Fruit fly (Drosophila melanogaster): ENCODE results near the gene btl.

btl gene

DNA sequence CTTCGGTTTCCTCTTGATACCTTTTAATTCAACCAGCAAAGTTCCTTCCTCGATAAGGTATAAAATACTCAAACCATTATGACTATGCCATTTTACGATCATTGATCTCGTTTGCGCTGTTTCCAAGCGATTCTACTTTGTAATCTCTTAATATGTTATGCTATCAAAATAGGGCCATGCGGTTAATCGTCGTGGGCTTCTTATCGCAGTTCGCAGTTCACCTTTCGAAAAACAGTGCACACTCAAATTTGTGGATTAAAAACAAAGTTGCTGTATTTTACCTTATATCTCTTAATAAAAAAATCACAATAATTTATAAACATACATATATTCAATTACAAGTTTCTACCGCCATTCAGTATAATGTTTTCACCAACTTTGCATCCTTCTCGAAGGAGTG, 24.5 kb downstream of the btl start:
- TF ChIP-seq nau (GFP tag; optimal IDR thresholded peaks at IDR 0.05) (no peak), az2 (GFP tag; optimal IDR thresholded peaks at IDR 0.05) (no peak), GATAe (GFP tag; conservative IDR thresholded peaks at IDR 0.05) (no peak), CG9797 (GFP tag; optimal IDR thresholded peaks at IDR 0.05) (no peak), bbx (GFP tag; IDR thresholded peaks at IDR 0.05; ENCODE audit: partially characterized antibody) (no peak), CG17612 (GFP tag; IDR thresholded peaks at IDR 0.05) (no peak), nom (GFP tag; optimal IDR thresholded peaks at IDR 0.05) (no peak), ara (GFP tag; IDR thresholded peaks at IDR 0.05) (no peak), CG14860 (GFP tag; IDR thresholded peaks at IDR 0.05; ENCODE audit: partially characterized antibody) (no peak), pfk (GFP tag; optimal IDR thresholded peaks at IDR 0.05) (no peak), trem (tag; optimal IDR thresholded peaks at IDR 0.05) (no peak), CG3065 (GFP tag; optimal IDR thresholded peaks at IDR 0.05) (no peak), zf30C (GFP tag; optimal IDR thresholded peaks at IDR 0.05) (no peak), CG13296 (GFP tag; optimal IDR thresholded peaks at IDR 0.05) (no peak), MTF-1 (GFP tag; optimal IDR thresholded peaks at IDR 0.05; ENCODE audit: borderline replicate concordance) (no peak), CG8765 (GFP tag; IDR thresholded peaks at IDR 0.05) (no peak), en (GFP tag; optimal IDR thresholded peaks at IDR 0.05) (no peak), CG17802 (tag; optimal IDR thresholded peaks at IDR 0.05) (no peak)

DNA sequence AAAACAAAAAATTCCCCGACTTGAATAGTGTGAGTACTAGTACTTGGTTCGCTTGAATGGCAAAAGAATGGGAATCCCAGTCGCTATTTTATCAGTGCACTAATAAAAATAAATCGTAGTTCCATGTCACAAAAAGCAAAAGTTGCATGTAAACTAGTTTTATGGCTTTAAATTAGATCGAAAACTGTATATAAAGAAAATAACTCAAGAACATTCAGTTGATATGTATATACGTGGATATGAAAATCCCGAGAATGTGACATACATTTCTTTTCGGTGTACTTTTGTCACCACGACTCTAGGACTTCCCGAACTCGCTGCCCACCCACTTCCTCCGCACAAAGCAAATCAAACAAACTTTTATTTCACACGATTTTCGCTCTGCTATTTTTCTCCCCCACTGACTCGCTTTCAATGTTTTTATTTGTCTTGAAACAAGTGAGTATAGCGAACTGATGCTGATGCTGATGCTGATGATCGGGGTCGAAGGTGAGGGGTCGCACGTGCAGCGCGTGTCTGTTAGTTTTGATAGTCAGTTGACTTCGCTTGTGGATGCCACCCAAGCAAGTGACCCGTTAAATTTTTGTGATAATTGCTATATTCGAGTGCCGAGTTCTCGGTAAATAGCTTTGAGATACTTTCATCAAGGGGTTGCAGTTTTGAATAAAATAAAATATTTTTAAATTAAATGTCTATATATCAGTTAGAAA, 26.0 kb downstream of the btl start:
- no peak for TF ChIP-seq CG11723 (GFP tag; optimal IDR thresholded peaks at IDR 0.05)
- TF ChIP-seq CG2678 (tag; optimal IDR thresholded peaks at IDR 0.05) = no peak
- no peak for TF ChIP-seq CG17912 (GFP tag; optimal IDR thresholded peaks at IDR 0.05)
- 0 out of 2 replicates have a peak, but pooled peaks have one; percentile 29 for TF ChIP-seq sisA (GFP tag; IDR thresholded peaks at IDR 0.05)
- no peak for TF ChIP-seq MTF-1 (GFP tag; optimal IDR thresholded peaks at IDR 0.05; ENCODE audit: borderline replicate concordance)
- TF ChIP-seq sens (GFP tag) = peak; percentile 74
- TF ChIP-seq Atf-2 (GFP tag; optimal IDR thresholded peaks at IDR 0.05) = no peak
- TF ChIP-seq Pdp1 (GFP tag; optimal IDR thresholded peaks at IDR 0.05) = no peak
- TF ChIP-seq HLHmδ (GFP tag; optimal IDR thresholded peaks at IDR 0.05) = no peak
- peak; percentile 28 for TF ChIP-seq fd96Cb (tag; optimal IDR thresholded peaks at IDR 0.05)
- peak in 1 of 2 experiments; percentile 33 for TF ChIP-seq chif (GFP tag; optimal IDR thresholded peaks at IDR 0.05)
- peak; percentile 6 for TF ChIP-seq CG30403 (GFP tag; optimal IDR thresholded peaks at IDR 0.05)
- no peak for TF ChIP-seq Adf1 (GFP tag; IDR thresholded peaks at IDR 0.05)
- TF ChIP-seq Xrp1 (GFP tag; IDR thresholded peaks at IDR 0.05) = peak; percentile 22; the same call in 1 of the 2 replicates
- no peak for TF ChIP-seq sc (optimal IDR thresholded peaks at IDR 0.05)
- TF ChIP-seq sc (GFP tag; optimal IDR thresholded peaks at IDR 0.05) = peak; percentile 23
- TF ChIP-seq D (optimal IDR thresholded peaks at IDR 0.05) = no peak
- TF ChIP-seq D (GFP tag; optimal IDR thresholded peaks at IDR 0.05) = peak; percentile 23
- TF ChIP-seq ci (GFP tag; IDR thresholded peaks at IDR 0.05) = peak; percentile 48; the same call in 1 of the 3 replicates
- no peak for TF ChIP-seq Abd-B (GFP tag; optimal IDR thresholded peaks at IDR 0.05)
- peak; percentile 32 for TF ChIP-seq PHDP (tag; optimal IDR thresholded peaks at IDR 0.05)
- TF ChIP-seq dysf (GFP tag; IDR thresholded peaks at IDR 0.05) = no peak
- no peak for TF ChIP-seq chinmo (GFP tag; IDR thresholded peaks at IDR 0.05; ENCODE audit: partially characterized antibody)
- TF ChIP-seq ERR (GFP tag; optimal IDR thresholded peaks at IDR 0.05) = no peak
- no peak for TF ChIP-seq CG12299 (tag; optimal IDR thresholded peaks at IDR 0.05)
- TF ChIP-seq sens-2 (GFP tag; IDR thresholded peaks at IDR 0.05) = no peak
- TF ChIP-seq CG12071 (GFP tag; optimal IDR thresholded peaks at IDR 0.05) = no peak
- no peak for TF ChIP-seq prd (optimal IDR thresholded peaks at IDR 0.05)
- TF ChIP-seq prd (GFP tag; IDR thresholded peaks at IDR 0.05) = peak; percentile 30; the same call in 1 of the 3 replicates
- no peak for TF ChIP-seq CG43689 (GFP tag; IDR thresholded peaks at IDR 0.05)
- TF ChIP-seq CoRest (tag; optimal IDR thresholded peaks at IDR 0.05) = peak; percentile 7
- TF ChIP-seq peb (GFP tag; IDR thresholded peaks at IDR 0.05) = no peak
- TF ChIP-seq CG4820 (GFP tag; optimal IDR thresholded peaks at IDR 0.05) = peak; percentile 23
